Worm (Caenorhabditis elegans): ENCODE measurements around the gene nas-22.

ce11 chrV:11428728-11429127 lies 45.8 kb upstream of the nas-22 start:
- TF ChIP-seq Y53G8AR.9 (GFP tag; conservative IDR thresholded peaks at IDR 0.05): no peak
- no peak for TF ChIP-seq pha-4 (tag; optimal IDR thresholded peaks at IDR 0.05)
- no peak for TF ChIP-seq fkh-3 (tag; optimal IDR thresholded peaks at IDR 0.05)
- TF ChIP-seq nfya-2 (GFP tag; IDR thresholded peaks at IDR 0.05): no peak
- TF ChIP-seq snpc-4 (GFP tag; optimal IDR thresholded peaks at IDR 0.05): no peak
- TF ChIP-seq snpc-4 (tag; optimal IDR thresholded peaks at IDR 0.05): no peak
- TF ChIP-seq hlh-12 (tag; optimal IDR thresholded peaks at IDR 0.05): no peak
- no peak for TF ChIP-seq egrh-3 (GFP tag; IDR thresholded peaks at IDR 0.05)
